Worm (Caenorhabditis elegans): Measurements from ENCODE around the gene dpm-3.

Gene dpm-3

ce11 chrIV:12391003-12391637, at the start of gene dpm-3, which contains the start of gene rps-23:
Gene dpm-3 (plus strand): TSS chrIV:12391587.
Gene rps-23 (minus strand): TSS chrIV:12391053.
- peak; percentile 60 for TF ChIP-seq cog-1 (tag; optimal IDR thresholded peaks at IDR 0.05)
- no peak for TF ChIP-seq med-1 (GFP tag; optimal IDR thresholded peaks at IDR 0.05; ENCODE audit: insufficient read depth)
- TF ChIP-seq flt-1 (GFP tag; IDR thresholded peaks at IDR 0.05): peak; percentile 87
- TF ChIP-seq klf-2 (GFP tag; conservative IDR thresholded peaks at IDR 0.05): peak; percentile 64; the same call in 1 of the 2 replicates
- TF ChIP-seq T22C8.4 (GFP tag; IDR thresholded peaks at IDR 0.05): no peak
- TF ChIP-seq tab-1 (GFP tag; IDR thresholded peaks at IDR 0.05): 0 out of 2 replicates have a peak, but pooled peaks have one; percentile 43
- TF ChIP-seq ztf-23 (GFP tag; IDR thresholded peaks at IDR 0.05): peak; percentile 83
- TF ChIP-seq ref-1 (GFP tag; conservative IDR thresholded peaks at IDR 0.05): no peak
- 0 out of 2 replicates have a peak, but pooled peaks have one; percentile 8 for TF ChIP-seq ztf-29 (GFP tag; IDR thresholded peaks at IDR 0.05)

ce11 chrIV:12349639-12350038, 41.7 kb upstream of the dpm-3 start, which contains the start of gene best-22:
Gene best-22 (plus strand): TSS chrIV:12349939.
- no peak for TF ChIP-seq flt-1 (GFP tag; IDR thresholded peaks at IDR 0.05)
- no peak for TF ChIP-seq med-1 (GFP tag; optimal IDR thresholded peaks at IDR 0.05; ENCODE audit: insufficient read depth)
- no peak for TF ChIP-seq ztf-23 (GFP tag; IDR thresholded peaks at IDR 0.05)
- no peak for TF ChIP-seq tab-1 (GFP tag; IDR thresholded peaks at IDR 0.05)
- TF ChIP-seq ztf-29 (GFP tag; IDR thresholded peaks at IDR 0.05): no peak
- TF ChIP-seq ref-1 (GFP tag; conservative IDR thresholded peaks at IDR 0.05): no peak
- no peak for TF ChIP-seq klf-2 (GFP tag; conservative IDR thresholded peaks at IDR 0.05)
- TF ChIP-seq cog-1 (tag; optimal IDR thresholded peaks at IDR 0.05): no peak
- no peak for TF ChIP-seq T22C8.4 (GFP tag; IDR thresholded peaks at IDR 0.05)

DNA sequence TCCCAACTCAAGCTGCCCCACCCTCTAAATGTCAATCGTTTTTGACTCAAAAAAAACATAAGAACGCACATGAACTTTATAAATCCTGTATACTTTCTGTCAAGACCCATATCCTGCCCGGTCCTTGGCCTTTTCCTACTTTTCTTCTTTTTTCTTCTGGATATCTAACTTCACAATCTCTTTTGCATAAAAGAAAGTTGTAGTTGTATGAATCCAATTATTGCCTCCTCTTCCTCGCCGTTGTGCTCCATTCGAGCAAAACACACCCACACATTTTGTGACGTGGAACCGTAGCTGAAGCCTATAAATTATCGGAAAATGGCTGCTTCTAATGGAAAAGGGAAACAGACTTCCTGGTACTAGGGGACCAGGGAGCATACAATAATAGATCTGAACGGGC, 41.2 kb upstream of the dpm-3 start:
- TF ChIP-seq ref-1 (GFP tag; conservative IDR thresholded peaks at IDR 0.05) (no peak), T22C8.4 (GFP tag; IDR thresholded peaks at IDR 0.05) (no peak), med-1 (GFP tag; optimal IDR thresholded peaks at IDR 0.05; ENCODE audit: insufficient read depth) (no peak), tab-1 (GFP tag; IDR thresholded peaks at IDR 0.05) (no peak), ztf-29 (GFP tag; IDR thresholded peaks at IDR 0.05) (no peak), flt-1 (GFP tag; IDR thresholded peaks at IDR 0.05) (no peak), cog-1 (tag; optimal IDR thresholded peaks at IDR 0.05) (no peak)

ce11 chrIV:12359979-12360378, 31.4 kb upstream of the dpm-3 start:
- TF ChIP-seq ztf-23 (GFP tag; IDR thresholded peaks at IDR 0.05): no peak
- TF ChIP-seq flt-1 (GFP tag; IDR thresholded peaks at IDR 0.05): no peak
- no peak for TF ChIP-seq T22C8.4 (GFP tag; IDR thresholded peaks at IDR 0.05)
- no peak for TF ChIP-seq klf-2 (GFP tag; conservative IDR thresholded peaks at IDR 0.05)
- no peak for TF ChIP-seq tab-1 (GFP tag; IDR thresholded peaks at IDR 0.05)
- no peak for TF ChIP-seq med-1 (GFP tag; optimal IDR thresholded peaks at IDR 0.05; ENCODE audit: insufficient read depth)
- TF ChIP-seq cog-1 (tag; optimal IDR thresholded peaks at IDR 0.05): no peak
- TF ChIP-seq ztf-29 (GFP tag; IDR thresholded peaks at IDR 0.05): no peak

DNA sequence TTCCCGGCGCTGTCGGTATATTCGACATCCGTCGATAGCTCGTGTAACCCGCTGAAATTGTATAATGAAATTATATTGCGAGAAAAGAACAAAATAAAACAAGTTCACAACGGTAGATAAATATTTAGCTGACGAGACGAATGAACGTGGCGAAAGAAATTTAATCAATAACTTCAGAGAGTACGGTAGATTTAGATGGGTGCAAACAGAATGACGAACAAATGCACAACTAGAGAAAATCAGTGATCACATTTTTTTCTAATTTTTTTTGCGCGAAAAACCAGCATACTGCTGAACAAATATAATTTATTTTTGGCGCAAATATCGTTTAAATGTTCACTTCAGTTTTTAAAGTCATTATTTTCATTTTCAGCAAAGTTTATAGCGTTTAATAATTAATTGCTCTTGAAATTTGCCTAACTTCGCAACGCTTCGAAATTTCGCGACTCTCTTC, 30.6 kb upstream of the dpm-3 start, which contains the start of gene sec-24.2:
TSS of gene sec-24.2 (minus strand) at position 51 of the 454 bp plus-strand sequence.
- TF ChIP-seq cog-1 (tag; optimal IDR thresholded peaks at IDR 0.05): no peak
- TF ChIP-seq klf-2 (GFP tag; conservative IDR thresholded peaks at IDR 0.05): no peak
- no peak for TF ChIP-seq tab-1 (GFP tag; IDR thresholded peaks at IDR 0.05)

DNA sequence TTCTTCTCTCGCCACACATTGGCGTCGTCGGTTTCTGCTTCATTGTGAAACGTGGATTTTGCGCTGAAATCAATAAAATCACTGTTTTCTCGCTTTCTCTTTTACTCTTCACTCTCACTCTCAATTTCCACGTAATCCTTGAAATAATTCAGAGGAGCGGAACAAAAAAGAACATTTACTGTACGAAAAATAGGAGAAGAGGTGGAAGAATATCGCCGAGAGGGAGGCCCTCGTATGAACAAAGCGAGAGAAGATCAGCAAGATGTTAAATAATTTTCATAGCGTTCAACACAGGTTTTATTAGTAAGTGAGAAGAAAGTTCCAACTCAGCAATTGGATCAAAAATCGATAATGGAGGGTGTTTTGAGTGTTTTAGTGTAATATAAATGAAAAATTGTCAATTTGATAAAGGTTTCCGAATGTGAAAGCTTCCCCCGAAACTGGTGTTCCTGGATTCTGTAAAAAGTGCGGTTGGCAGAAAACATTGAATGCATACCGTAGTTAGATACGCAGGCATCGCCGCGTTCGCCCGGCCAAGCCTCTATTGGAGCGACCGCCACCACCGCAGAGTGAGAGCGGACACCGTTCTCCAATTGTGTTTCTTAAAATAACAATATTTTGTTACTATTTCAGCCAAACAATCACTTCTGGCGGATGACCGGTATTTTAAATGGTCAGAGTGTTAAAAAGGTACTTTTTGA, 29.8 kb upstream of the dpm-3 start, which contains the start of the genes ccr-4 and ZC518.8:
TSS of gene ccr-4 (plus strand) at position 151 of the 701 bp plus-strand sequence.
TSS of gene ZC518.8 (minus strand) at position 517 of the 701 bp plus-strand sequence.
- no peak for TF ChIP-seq cog-1 (tag; optimal IDR thresholded peaks at IDR 0.05)
- no peak for TF ChIP-seq klf-2 (GFP tag; conservative IDR thresholded peaks at IDR 0.05)
- TF ChIP-seq tab-1 (GFP tag; IDR thresholded peaks at IDR 0.05): no peak
- no peak for TF ChIP-seq ztf-29 (GFP tag; IDR thresholded peaks at IDR 0.05)
- no peak for TF ChIP-seq ref-1 (GFP tag; conservative IDR thresholded peaks at IDR 0.05)
- TF ChIP-seq T22C8.4 (GFP tag; IDR thresholded peaks at IDR 0.05): no peak
- no peak for TF ChIP-seq ztf-23 (GFP tag; IDR thresholded peaks at IDR 0.05)
- TF ChIP-seq flt-1 (GFP tag; IDR thresholded peaks at IDR 0.05): no peak
- TF ChIP-seq med-1 (GFP tag; optimal IDR thresholded peaks at IDR 0.05; ENCODE audit: insufficient read depth): no peak

ce11 chrIV:12364964-12365363, 26.4 kb upstream of the dpm-3 start:
- peak; percentile 48; the same call in 1 of the 2 replicates for TF ChIP-seq ztf-29 (GFP tag; IDR thresholded peaks at IDR 0.05)
- no peak for TF ChIP-seq med-1 (GFP tag; optimal IDR thresholded peaks at IDR 0.05; ENCODE audit: insufficient read depth)

- no peak for TF ChIP-seq flt-1 (GFP tag; IDR thresholded peaks at IDR 0.05)
- no peak for TF ChIP-seq T22C8.4 (GFP tag; IDR thresholded peaks at IDR 0.05)
- TF ChIP-seq ztf-23 (GFP tag; IDR thresholded peaks at IDR 0.05): no peak
- TF ChIP-seq med-1 (GFP tag; optimal IDR thresholded peaks at IDR 0.05; ENCODE audit: insufficient read depth): no peak
- TF ChIP-seq cog-1 (tag; optimal IDR thresholded peaks at IDR 0.05): no peak
- TF ChIP-seq ztf-29 (GFP tag; IDR thresholded peaks at IDR 0.05): no peak
- TF ChIP-seq klf-2 (GFP tag; conservative IDR thresholded peaks at IDR 0.05): no peak
- TF ChIP-seq ref-1 (GFP tag; conservative IDR thresholded peaks at IDR 0.05): no peak
- TF ChIP-seq tab-1 (GFP tag; IDR thresholded peaks at IDR 0.05): no peak
Measured at ce11 chrIV:12366571-12366970, 24.8 kb upstream of the dpm-3 start.

- TF ChIP-seq flt-1 (GFP tag; IDR thresholded peaks at IDR 0.05) (no peak), ztf-29 (GFP tag; IDR thresholded peaks at IDR 0.05) (no peak), klf-2 (GFP tag; conservative IDR thresholded peaks at IDR 0.05) (no peak), med-1 (GFP tag; optimal IDR thresholded peaks at IDR 0.05; ENCODE audit: insufficient read depth) (no peak), T22C8.4 (GFP tag; IDR thresholded peaks at IDR 0.05) (no peak), ref-1 (GFP tag; conservative IDR thresholded peaks at IDR 0.05) (no peak), cog-1 (tag; optimal IDR thresholded peaks at IDR 0.05) (no peak), tab-1 (GFP tag; IDR thresholded peaks at IDR 0.05) (no peak), ztf-23 (GFP tag; IDR thresholded peaks at IDR 0.05) (no peak)
Measured at ce11 chrIV:12371340-12371739, 20.0 kb upstream of the dpm-3 start.
